Worm (Caenorhabditis elegans) whole organism, late embryonic: Measurements from ENCODE around the gene F17C11.6.

Experiments
- C08G9.2 ChIP-seq: sonication (generic microtip); optimal IDR thresholded peaks from 2 replicates; lab custom pipeline; 2016; ENCODE audit warnings: mild to moderate bottlenecking, missing genetic modification characterization, moderate library complexity, missing compliant biosample characterization
- Y22D7AL.16 ChIP-seq: sonication (generic microtip); optimal IDR thresholded peaks from 2 replicates; lab custom pipeline; 2016; ENCODE audit warnings: missing genetic modification characterization, missing compliant biosample characterization
- ceh-24 ChIP-seq: sonication (generic microtip); optimal IDR thresholded peaks from 2 replicates; lab custom pipeline; 2016; ENCODE audit warnings: mild to moderate bottlenecking, missing genetic modification characterization, missing compliant biosample characterization
- dmd-4 ChIP-seq: sonication (generic microtip); optimal IDR thresholded peaks from 2 replicates; lab custom pipeline; 2016; ENCODE audit warnings: borderline replicate concordance, missing genetic modification characterization, missing compliant biosample characterization
- elt-2 ChIP-seq: sonication (generic microtip); optimal IDR thresholded peaks from 2 replicates; lab custom pipeline; 2016; ENCODE audit warnings: missing genetic modification reagents, missing genetic modification characterization, missing compliant biosample characterization
- nfya-1 ChIP-seq: sonication (generic microtip); optimal IDR thresholded peaks from 2 replicates; lab custom pipeline; 2017; ENCODE audit warnings: missing genetic modification characterization, mild to moderate bottlenecking, missing compliant biosample characterization, antibody characterized with exemption, moderate library complexity
- nhr-11 ChIP-seq: fragments of 150-350 bp; optimal IDR thresholded peaks from 2 replicates; lab custom pipeline; 2014; ENCODE audit warnings: missing biosample characterization, missing genetic modification characterization

ce11 chrV:10954832-10955231 lies at the start of gene F17C11.6:
- TF ChIP-seq nfya-1 (no peak), dmd-4 (tag; lab: Kevin White, UChicago) (no peak), Y22D7AL.16 (tag; lab: Kevin White, UChicago) (no peak), nhr-11 (tag; lab: Kevin White, UChicago) (no peak), ceh-24 (tag; lab: Kevin White, UChicago) (no peak), C08G9.2 (tag; lab: Kevin White, UChicago) (no peak), elt-2 (tag; lab: Kevin White, UChicago) (no peak)
